Fruit fly (Drosophila melanogaster): ENCODE results near the gene orb2.

orb2 gene

dm6 chr3L:8958557-8958956, 4.3 kb upstream of the orb2 start, which contains the start of gene CG13313 (continued):
- TF ChIP-seq hbn (GFP tag; IDR thresholded peaks at IDR 0.05; ENCODE audit: partially characterized antibody) (no peak), CG16863 (GFP tag; optimal IDR thresholded peaks at IDR 0.05) (no peak), Doc3 (GFP tag; IDR thresholded peaks at IDR 0.05; ENCODE audit: partially characterized antibody) (no peak), D19A (tag; optimal IDR thresholded peaks at IDR 0.05) (no peak), Blimp-1 (GFP tag; optimal IDR thresholded peaks at IDR 0.05) (peak; percentile 51), dmrt11E (tag; optimal IDR thresholded peaks at IDR 0.05) (no peak), psq (GFP tag; optimal IDR thresholded peaks at IDR 0.05) (no peak), CoRest (tag; optimal IDR thresholded peaks at IDR 0.05) (peak; percentile 18), amos (GFP tag; IDR thresholded peaks at IDR 0.05; ENCODE audit: partially characterized antibody) (no peak), phol (tag; optimal IDR thresholded peaks at IDR 0.05) (peak; percentile 3), MBD-R2 (GFP tag; IDR thresholded peaks at IDR 0.05) (no peak), sna (GFP tag; IDR thresholded peaks at IDR 0.05; ENCODE audit: partially characterized antibody) (no peak), CG6791 (GFP tag; IDR thresholded peaks at IDR 0.05; ENCODE audit: partially characterized antibody) (peak; percentile 26; the same call in 1 of the 3 replicates), sisA (GFP tag; IDR thresholded peaks at IDR 0.05) (peak; percentile 23; the same call in 1 of the 2 replicates), CG6175 (GFP tag; IDR thresholded peaks at IDR 0.05) (no peak), CG34376 (GFP tag; optimal IDR thresholded peaks at IDR 0.05) (no peak), CG15011 (GFP tag; optimal IDR thresholded peaks at IDR 0.05) (no peak), Hr78 (GFP tag; optimal IDR thresholded peaks at IDR 0.05) (peak in 1 of 2 experiments; percentile 5), CG9817 (tag; optimal IDR thresholded peaks at IDR 0.05) (peak; percentile 7), hb (GFP tag; IDR thresholded peaks at IDR 0.05; ENCODE audit: partially characterized antibody) (no peak), gem (tag; optimal IDR thresholded peaks at IDR 0.05) (no peak), CG1233 (GFP tag; optimal IDR thresholded peaks at IDR 0.05) (no peak), Med (GFP tag) (peak; percentile 28), CG16813 (GFP tag; IDR thresholded peaks at IDR 0.05; ENCODE audit: partially characterized antibody) (no peak), grau (tag; optimal IDR thresholded peaks at IDR 0.05) (peak; percentile 31), CG2712 (tag; optimal IDR thresholded peaks at IDR 0.05) (peak; percentile 27), lov (optimal IDR thresholded peaks at IDR 0.05) (no peak), lov (GFP tag; IDR thresholded peaks at IDR 0.05) (no peak)

- TF ChIP-seq pnt (GFP tag; optimal IDR thresholded peaks at IDR 0.05) (no peak), CG12155 (GFP tag; optimal IDR thresholded peaks at IDR 0.05) (no peak), Mes4 (GFP tag; optimal IDR thresholded peaks at IDR 0.05) (no peak), CG18764 (GFP tag; optimal IDR thresholded peaks at IDR 0.05) (no peak), CG17829 (tag; optimal IDR thresholded peaks at IDR 0.05) (no peak), onecut (GFP tag; IDR thresholded peaks at IDR 0.05) (no peak), sna (GFP tag; IDR thresholded peaks at IDR 0.05; ENCODE audit: partially characterized antibody) (peak; percentile 48; the same call in 1 of the 2 replicates), CG31441 (GFP tag; IDR thresholded peaks at IDR 0.05) (no peak), lbe (GFP tag; optimal IDR thresholded peaks at IDR 0.05) (no peak), CG9215 (GFP tag; IDR thresholded peaks at IDR 0.05) (peak; percentile 99), crol (GFP tag; IDR thresholded peaks at IDR 0.05) (no peak), Pdp1 (GFP tag; optimal IDR thresholded peaks at IDR 0.05) (peak in 1 of 2 experiments; percentile 98), sisA (GFP tag; IDR thresholded peaks at IDR 0.05) (no peak), Hr78 (GFP tag; optimal IDR thresholded peaks at IDR 0.05) (no peak), sens-2 (GFP tag; IDR thresholded peaks at IDR 0.05) (no peak), CG4424 (GFP tag; optimal IDR thresholded peaks at IDR 0.05) (peak; percentile 25), HLH4C (GFP tag; IDR thresholded peaks at IDR 0.05; ENCODE audit: partially characterized antibody) (peak; percentile 50; the same call in 2 of the 3 replicates), HmgZ (tag; optimal IDR thresholded peaks at IDR 0.05) (peak; percentile 34), Neu2 (GFP tag; optimal IDR thresholded peaks at IDR 0.05; ENCODE audit: borderline replicate concordance) (no peak), CG10959 (GFP tag; IDR thresholded peaks at IDR 0.05) (no peak), trem (tag; optimal IDR thresholded peaks at IDR 0.05) (peak; percentile 83), CG11398 (GFP tag; optimal IDR thresholded peaks at IDR 0.05) (no peak), CG6791 (GFP tag; IDR thresholded peaks at IDR 0.05; ENCODE audit: partially characterized antibody) (peak; percentile 26; the same call in 1 of the 3 replicates), stwl (tag; optimal IDR thresholded peaks at IDR 0.05) (peak; percentile 80), CG10654 (GFP tag; optimal IDR thresholded peaks at IDR 0.05) (no peak), CG16863 (GFP tag; optimal IDR thresholded peaks at IDR 0.05) (no peak)
These were observed 2.4 kb upstream of the orb2 start, which contains the start of gene mRpL12 for dm6 chr3L:8956669-8957068. Gene mRpL12 (plus strand): TSS chr3L:8956791.

Measured in whole organism, embryonic.